Worm (Caenorhabditis elegans) whole organism, young adult: ENCODE data around the gene R151.8.

Experiments used
- B0019.2 ChIP-seq: fragments of 200-800 bp; sonication (Bioruptor generic); conservative IDR thresholded peaks from 2 replicates; pipeline ENCODE4 v1.3.6; 2022; ENCODE audit warnings: missing genetic modification reagents, missing genetic modification characterization, missing compliant biosample characterization
- B0035.1 ChIP-seq: sonication (generic microtip); optimal IDR thresholded peaks from 2 replicates; lab custom pipeline; 2016; ENCODE audit warnings: missing genetic modification characterization, mild to moderate bottlenecking, missing compliant biosample characterization, missing genotype, missing genetic modification reagents
- C06A6.2 ChIP-seq: fragments of 200-800 bp; sonication (Bioruptor generic); conservative IDR thresholded peaks from 2 replicates; pipeline ENCODE4 v1.3.6; 2022; ENCODE audit warnings: missing genetic modification characterization, missing compliant biosample characterization
- D2030.7 ChIP-seq: fragments of 200-800 bp; sonication (Bioruptor generic); IDR thresholded peaks from 2 replicates; pipeline ENCODE4 v1.3.6; 2022; ENCODE audit warnings: missing genetic modification reagents, missing genetic modification characterization, missing compliant biosample characterization
- F52B5.7 ChIP-seq: sonication (generic microtip); optimal IDR thresholded peaks from 2 replicates; lab custom pipeline; 2016; ENCODE audit warnings: mild to moderate bottlenecking, missing genetic modification characterization, missing compliant biosample characterization
- F55B11.4 ChIP-seq: sonication (generic microtip); optimal IDR thresholded peaks from 2 replicates; lab custom pipeline; 2016; ENCODE audit warnings: missing compliant biosample characterization, missing genetic modification characterization, borderline replicate concordance; ENCODE audit not compliant: insufficient read depth
- Y53F4B.3 ChIP-seq: fragments of 200-800 bp; sonication (Bioruptor generic); IDR thresholded peaks from 2 replicates; pipeline ENCODE4 v1.3.6; 2022; ENCODE audit warnings: missing genetic modification reagents, missing genetic modification characterization, missing compliant biosample characterization
- Y67H2A.10 ChIP-seq: fragments of 200-800 bp; sonication (Bioruptor generic); conservative IDR thresholded peaks from 2 replicates; pipeline ENCODE4 v1.3.6; 2022; ENCODE audit warnings: missing genetic modification reagents, missing genetic modification characterization, missing compliant biosample characterization
- ama-1 ChIP-seq, 3 experiments: fragments of 150-350 bp in 1 of 3; sonication (generic microtip) in 2 of 3; optimal IDR thresholded peaks; 2 replicates each; lab custom pipeline; 2014 to 2018; ENCODE audit warnings: missing biosample characterization in 2 of 3, missing genetic modification characterization in 2 of 3, missing genetic modification reagents in 2 of 3
- athp-1 ChIP-seq: sonication (generic microtip); optimal IDR thresholded peaks from 2 replicates; lab custom pipeline; 2017; ENCODE audit warnings: mild to moderate bottlenecking, missing genetic modification characterization, missing compliant biosample characterization
- attf-3 ChIP-seq: fragments of 200-800 bp; sonication (Bioruptor generic); conservative IDR thresholded peaks from 2 replicates; pipeline ENCODE4 v1.3.6; 2022; ENCODE audit warnings: missing genetic modification reagents, missing genetic modification characterization, missing compliant biosample characterization
- attf-6 ChIP-seq: fragments of 200-800 bp; sonication (Bioruptor generic); IDR thresholded peaks from 2 replicates; pipeline ENCODE4 v1.3.6; 2022; ENCODE audit warnings: missing genetic modification reagents, missing genetic modification characterization, missing compliant biosample characterization
- bed-1 ChIP-seq: fragments of 200-800 bp; sonication (Bioruptor generic); IDR thresholded peaks from 2 replicates; pipeline ENCODE4 v1.3.6; 2022; ENCODE audit warnings: missing genetic modification reagents, missing genetic modification characterization, missing compliant biosample characterization
- bed-2 ChIP-seq: fragments of 200-800 bp; sonication (Bioruptor generic); IDR thresholded peaks from 2 replicates; pipeline ENCODE4 v1.3.6; 2022; ENCODE audit warnings: missing genetic modification reagents, missing genetic modification characterization, missing compliant biosample characterization
- cebp-2 ChIP-seq: fragments of 200-800 bp; sonication (Bioruptor generic); IDR thresholded peaks from 2 replicates; pipeline ENCODE4 v1.3.6; 2022; ENCODE audit warnings: missing genetic modification characterization, missing compliant biosample characterization
- ceh-100 ChIP-seq: fragments of 200-800 bp; sonication (Bioruptor generic); IDR thresholded peaks from 2 replicates; pipeline ENCODE4 v1.3.6; 2022; ENCODE audit warnings: missing genetic modification reagents, missing genetic modification characterization, missing compliant biosample characterization
- ceh-58 ChIP-seq: fragments of 200-800 bp; sonication (Bioruptor generic); IDR thresholded peaks from 2 replicates; pipeline ENCODE4 v1.3.6; 2022; ENCODE audit warnings: missing genetic modification characterization, missing compliant biosample characterization
- ceh-79 ChIP-seq: sonication (generic microtip); optimal IDR thresholded peaks from 2 replicates; lab custom pipeline; 2017; ENCODE audit warnings: mild to moderate bottlenecking, missing genetic modification characterization, missing compliant biosample characterization
- chd-7 ChIP-seq: sonication (generic microtip); optimal IDR thresholded peaks from 2 replicates; lab custom pipeline; 2016; ENCODE audit warnings: mild to moderate bottlenecking, missing genetic modification characterization, moderate library complexity, missing compliant biosample characterization
- die-1 ChIP-seq: sonication (generic microtip); optimal IDR thresholded peaks from 2 replicates; lab custom pipeline; 2016; ENCODE audit warnings: missing genotype, mild to moderate bottlenecking, missing genetic modification characterization, missing compliant biosample characterization
- efl-1 ChIP-seq: fragments of 150-350 bp; optimal IDR thresholded peaks from 2 replicates; lab custom pipeline; 2014; ENCODE audit warnings: missing biosample characterization, missing genetic modification reagents, missing genetic modification characterization
- egl-18 ChIP-seq: fragments of 200-800 bp; sonication (Bioruptor generic); IDR thresholded peaks from 2 replicates; pipeline ENCODE4 v1.3.6; 2022; ENCODE audit warnings: missing genetic modification reagents, missing genetic modification characterization, missing compliant biosample characterization
- egrh-3 ChIP-seq: fragments of 200-800 bp; sonication (Bioruptor generic); IDR thresholded peaks from 2 replicates; pipeline ENCODE4 v1.3.6; 2022; ENCODE audit warnings: missing genetic modification reagents, missing genetic modification characterization, missing compliant biosample characterization
- fkh-3 ChIP-seq: sonication (generic microtip); optimal IDR thresholded peaks from 2 replicates; lab custom pipeline; 2016; ENCODE audit warnings: mild to moderate bottlenecking, missing genetic modification characterization, missing compliant biosample characterization
- hlh-12 ChIP-seq: sonication (generic microtip); optimal IDR thresholded peaks from 2 replicates; lab custom pipeline; 2016; ENCODE audit warnings: missing genetic modification characterization, missing compliant biosample characterization
- hlh-26 ChIP-seq: fragments of 200-800 bp; sonication (Bioruptor generic); conservative IDR thresholded peaks from 2 replicates; pipeline ENCODE4 v1.3.6; 2022; ENCODE audit warnings: missing genetic modification reagents, missing genetic modification characterization, missing compliant biosample characterization
- hmg-1.2 ChIP-seq: fragments of 200-800 bp; sonication (Bioruptor generic); IDR thresholded peaks from 2 replicates; pipeline ENCODE4 v1.3.6; 2022; ENCODE audit warnings: missing genetic modification reagents, missing genetic modification characterization, missing compliant biosample characterization
- hrde-1 ChIP-seq: sonication (generic microtip); optimal IDR thresholded peaks from 2 replicates; lab custom pipeline; 2016; ENCODE audit warnings: missing genetic modification characterization, mild to moderate bottlenecking, missing compliant biosample characterization, moderate library complexity, missing genotype, missing genetic modification reagents, borderline replicate concordance
- hsf-1 ChIP-seq: fragments of 200-800 bp; sonication (Bioruptor generic); IDR thresholded peaks from 2 replicates; pipeline ENCODE4 v1.3.6; 2022; ENCODE audit warnings: missing genetic modification reagents, missing genetic modification characterization, missing compliant biosample characterization
- lag-1 ChIP-seq: fragments of 200-800 bp; sonication (Bioruptor generic); IDR thresholded peaks from 2 replicates; pipeline ENCODE4 v1.3.6; 2022; ENCODE audit warnings: missing genetic modification reagents, missing genetic modification characterization, missing compliant biosample characterization
- let-607 ChIP-seq, 2 experiments: fragments of 200-800 bp in 1 of 2; sonication (Bioruptor generic) in 1 of 2; sonication (generic microtip) in 1 of 2; optimal IDR thresholded peaks; 2 replicates each; lab custom pipeline; 2016 to 2018; ENCODE audit warnings: mild to moderate bottlenecking in 2 of 2, missing compliant biosample characterization in 2 of 2, missing genetic modification characterization in 2 of 2, moderate library complexity in 2 of 2, missing genotype in 1 of 2
- lin-26 ChIP-seq: fragments of 200-800 bp; sonication (Bioruptor generic); IDR thresholded peaks from 2 replicates; pipeline ENCODE4 v1.3.6; 2022; ENCODE audit warnings: missing genetic modification reagents, missing genetic modification characterization, missing compliant biosample characterization
- lir-1 ChIP-seq: fragments of 200-800 bp; sonication (Bioruptor generic); conservative IDR thresholded peaks from 2 replicates; pipeline ENCODE4 v1.3.6; 2022; ENCODE audit warnings: missing genetic modification reagents, missing genetic modification characterization, missing compliant biosample characterization
- mcd-1 ChIP-seq: fragments of 200-800 bp; sonication (Bioruptor generic); IDR thresholded peaks from 2 replicates; pipeline ENCODE4 v1.3.6; 2022; ENCODE audit warnings: missing genetic modification reagents, missing genetic modification characterization, missing compliant biosample characterization
- mxl-1 ChIP-seq: sonication (generic microtip); optimal IDR thresholded peaks from 2 replicates; lab custom pipeline; 2016; ENCODE audit warnings: missing genetic modification characterization, missing compliant biosample characterization
- nfyb-1 ChIP-seq: fragments of 200-800 bp; sonication (Bioruptor generic); IDR thresholded peaks from 2 replicates; pipeline ENCODE4 v1.3.6; 2022; ENCODE audit warnings: missing genetic modification reagents, missing genetic modification characterization, missing compliant biosample characterization
- nhr-90 ChIP-seq: sonication (generic microtip); optimal IDR thresholded peaks from 2 replicates; lab custom pipeline; 2016; ENCODE audit warnings: missing genotype, mild to moderate bottlenecking, missing genetic modification characterization, missing compliant biosample characterization
- pbrm-1 ChIP-seq: fragments of 200-800 bp; sonication (Bioruptor generic); IDR thresholded peaks from 2 replicates; pipeline ENCODE4 v1.3.6; 2022; ENCODE audit warnings: missing genetic modification reagents, missing genetic modification characterization, missing compliant biosample characterization
- pha-4 ChIP-seq: fragments of 150-350 bp; sonication (generic microtip); optimal IDR thresholded peaks from 2 replicates; lab custom pipeline; 2014; ENCODE audit warnings: missing biosample characterization, missing genetic modification reagents, missing genetic modification characterization
- rec-8 ChIP-seq, 2 experiments: sonication (generic microtip); optimal IDR thresholded peaks; 2 replicates each; lab custom pipeline; 2016; ENCODE audit warnings: mild to moderate bottlenecking in 2 of 2, missing genetic modification characterization in 2 of 2, missing genetic modification reagents in 2 of 2, missing genotype in 2 of 2, missing biosample characterization in 1 of 2, missing compliant biosample characterization in 1 of 2, moderate library complexity in 1 of 2
- sdz-38 ChIP-seq: sonication (generic microtip); optimal IDR thresholded peaks from 2 replicates; lab custom pipeline; 2016; ENCODE audit warnings: missing genotype, missing genetic modification characterization, missing compliant biosample characterization
- snpc-4 ChIP-seq, 5 experiments: fragments of 150-350 bp in 1 of 5; sonication (generic microtip) in 4 of 5; optimal IDR thresholded peaks; 2 replicates each; lab custom pipeline; 2014 to 2018; ENCODE audit warnings: missing genetic modification characterization in 5 of 5, missing biosample characterization in 3 of 5, antibody characterized with exemption in 2 of 5, mild to moderate bottlenecking in 2 of 5, missing compliant biosample characterization in 2 of 5, missing genotype in 2 of 5, moderate library complexity in 2 of 5, missing genetic modification reagents in 1 of 5
- xnd-1 ChIP-seq: sonication (generic microtip); optimal IDR thresholded peaks from 2 replicates; lab custom pipeline; 2016; ENCODE audit warnings: missing genotype, missing genetic modification reagents, missing genetic modification characterization, missing compliant biosample characterization
- zim-3 ChIP-seq: sonication (generic microtip); optimal IDR thresholded peaks from 2 replicates; lab custom pipeline; 2017; ENCODE audit warnings: mild to moderate bottlenecking, missing genetic modification characterization, moderate library complexity, missing compliant biosample characterization
- ztf-18 ChIP-seq: sonication (generic microtip); optimal IDR thresholded peaks from 2 replicates; lab custom pipeline; 2016; ENCODE audit warnings: missing genotype, mild to moderate bottlenecking, missing genetic modification characterization, missing compliant biosample characterization
- ztf-25 ChIP-seq: fragments of 200-800 bp; sonication (Bioruptor generic); IDR thresholded peaks from 2 replicates; pipeline ENCODE4 v1.3.6; 2022; ENCODE audit warnings: missing genetic modification reagents, missing genetic modification characterization, missing compliant biosample characterization
- ztf-26 ChIP-seq: sonication (generic microtip); optimal IDR thresholded peaks from 2 replicates; lab custom pipeline; 2017; ENCODE audit warnings: missing genetic modification characterization, missing compliant biosample characterization

The R151.8 gene

ce11 chrIII:7181822-7182221 is 47.8 kb downstream of the R151.8 start, which contains the start of gene epg-4 (continued):
- TF ChIP-seq rec-8 (tag; optimal IDR thresholded peaks at IDR 0.05; lab: Kevin White, UChicago) (no peak), D2030.7 (GFP tag; lab: Robert Waterston, UW) (peak; percentile 27; the same call in 1 of the 2 replicates), attf-6 (GFP tag; lab: Robert Waterston, UW) (0 out of 2 replicates have a peak, but pooled peaks have one; percentile 31), xnd-1 (no peak), egl-18 (GFP tag; lab: Robert Waterston, UW) (no peak), Y67H2A.10 (GFP tag; lab: Robert Waterston, UW) (no peak; the same call in 1 of the 2 replicates), bed-2 (GFP tag; lab: Robert Waterston, UW) (no peak), F52B5.7 (peak; percentile 25), nhr-90 (tag; lab: Kevin White, UChicago) (peak; percentile 28), efl-1 (peak; percentile 18), bed-1 (GFP tag; lab: Robert Waterston, UW) (no peak), pbrm-1 (GFP tag; lab: Robert Waterston, UW) (peak; percentile 43; the same call in 1 of the 2 replicates), B0019.2 (GFP tag; lab: Robert Waterston, UW) (no peak; the same call in 1 of the 2 replicates), ceh-58 (GFP tag; lab: Robert Waterston, UW) (no peak), F55B11.4 (no peak), athp-1 (peak; percentile 34), sdz-38 (no peak), hrde-1 (tag; lab: Kevin White, UChicago) (peak; percentile 52), zim-3 (tag; lab: Kevin White, UChicago) (peak; percentile 30), snpc-4 (GFP tag; optimal IDR thresholded peaks at IDR 0.05; lab: Kevin White, UChicago) (no peak), snpc-4 (tag; optimal IDR thresholded peaks at IDR 0.05; lab: Kevin White, UChicago) (peak in 3 of 4 experiments; percentile 3 to 25 (median 9)), ztf-26 (tag; lab: Kevin White, UChicago) (no peak), lir-1 (no peak), cebp-2 (GFP tag; lab: Robert Waterston, UW) (no peak), hsf-1 (GFP tag; lab: Robert Waterston, UW) (peak; percentile 54; the same call in 1 of the 2 replicates), Y53F4B.3 (no peak), hlh-12 (tag; lab: Kevin White, UChicago) (no peak), hlh-26 (GFP tag; lab: Robert Waterston, UW) (no peak), mcd-1 (GFP tag; lab: Robert Waterston, UW) (peak; percentile 64), ceh-79 (tag; lab: Kevin White, UChicago) (no peak), mxl-1 (tag; lab: Kevin White, UChicago) (no peak), B0035.1 (tag; lab: Kevin White, UChicago) (no peak), let-607 (tag; optimal IDR thresholded peaks at IDR 0.05; lab: Kevin White, UChicago) (peak in 1 of 2 experiments; percentile 49), ama-1 (optimal IDR thresholded peaks at IDR 0.05; lab: Kevin White, UChicago) (no peak), ama-1 (GFP tag; optimal IDR thresholded peaks at IDR 0.05; lab: Kevin White, UChicago) (peak; percentile 2 to 16), ztf-25 (no peak), die-1 (peak; percentile 49), pha-4 (tag; lab: Kevin White, UChicago) (no peak), nfyb-1 (GFP tag; lab: Robert Waterston, UW) (peak; percentile 62; the same call in 1 of the 2 replicates), ceh-100 (GFP tag; lab: Robert Waterston, UW) (peak; percentile 75), hmg-1.2 (GFP tag; lab: Robert Waterston, UW) (peak; percentile 50), egrh-3 (GFP tag; lab: Robert Waterston, UW) (no peak), lin-26 (GFP tag; lab: Robert Waterston, UW) (peak; percentile 64; the same call in 1 of the 2 replicates), attf-3 (no peak), lag-1 (GFP tag; lab: Robert Waterston, UW) (no peak), fkh-3 (no peak), ztf-18 (tag; lab: Kevin White, UChicago) (peak; percentile 25), C06A6.2 (GFP tag; lab: Robert Waterston, UW) (no peak), chd-7 (tag; lab: Kevin White, UChicago) (no peak)
